Worm (Caenorhabditis elegans): ENCODE results near the gene bud-13.

DNA sequence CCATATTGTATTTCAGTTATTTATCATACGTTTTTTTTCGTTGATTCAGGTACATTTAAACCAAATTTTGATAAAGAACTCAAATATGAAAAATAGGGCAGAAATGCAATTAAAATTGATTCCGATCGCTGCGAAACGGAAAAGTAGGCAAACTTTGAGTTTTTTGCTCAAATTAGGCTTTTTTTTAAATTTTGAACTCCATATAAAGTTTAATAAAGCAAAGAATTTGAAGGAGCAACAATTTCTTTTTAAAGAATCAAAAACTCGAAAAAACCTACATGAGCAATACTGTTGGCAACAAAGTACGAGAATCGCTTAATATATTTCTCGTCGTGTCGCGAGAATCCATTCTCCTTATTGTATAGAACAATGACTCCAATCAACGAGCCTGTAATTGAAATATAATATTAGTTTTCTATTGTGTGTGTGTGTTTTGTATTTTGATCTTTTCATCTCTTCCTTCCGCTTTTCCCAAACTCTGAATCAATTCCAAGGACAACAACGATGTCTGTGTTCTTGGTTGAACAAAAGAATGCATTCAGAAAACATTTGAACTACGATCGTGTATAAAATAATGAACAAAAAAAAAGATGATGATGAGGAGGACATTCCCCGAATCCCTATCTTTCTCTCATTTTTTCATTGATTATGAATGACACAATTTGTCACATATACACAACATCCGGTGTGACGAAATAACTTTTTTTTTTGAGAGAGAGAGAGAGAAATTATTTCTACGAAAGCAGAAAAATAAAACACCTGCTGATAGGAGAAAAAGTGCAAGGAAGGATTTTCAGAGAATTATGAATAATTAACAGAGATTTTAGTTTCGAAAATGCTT lies 11.2 kb upstream of the bud-13 start:
- TF ChIP-seq snpc-4 (tag; optimal IDR thresholded peaks at IDR 0.05) (no peak), lin-13 (GFP tag; optimal IDR thresholded peaks at IDR 0.05) (no peak), aly-2 (tag; optimal IDR thresholded peaks at IDR 0.05) (no peak), nhr-237 (tag; optimal IDR thresholded peaks at IDR 0.05) (no peak), unc-39 (tag; optimal IDR thresholded peaks at IDR 0.05) (no peak), elt-1 (tag; optimal IDR thresholded peaks at IDR 0.05) (no peak), elt-3 (tag; optimal IDR thresholded peaks at IDR 0.05) (no peak), sma-9 (GFP tag; optimal IDR thresholded peaks at IDR 0.05) (peak; percentile 37), sma-9 (tag; optimal IDR thresholded peaks at IDR 0.05) (no peak), zag-1 (tag; optimal IDR thresholded peaks at IDR 0.05) (no peak), ama-1 (optimal IDR thresholded peaks at IDR 0.05) (no peak), lsy-2 (tag; optimal IDR thresholded peaks at IDR 0.05) (peak in 1 of 2 experiments; percentile 36), R02D3.7 (tag; optimal IDR thresholded peaks at IDR 0.05) (no peak), nhr-10 (tag; optimal IDR thresholded peaks at IDR 0.05) (no peak)

Data from whole organism, L2 larva.